4 fruit fly cellular contexts compared by ENCODE assay signal in the genomic region with DNA sequence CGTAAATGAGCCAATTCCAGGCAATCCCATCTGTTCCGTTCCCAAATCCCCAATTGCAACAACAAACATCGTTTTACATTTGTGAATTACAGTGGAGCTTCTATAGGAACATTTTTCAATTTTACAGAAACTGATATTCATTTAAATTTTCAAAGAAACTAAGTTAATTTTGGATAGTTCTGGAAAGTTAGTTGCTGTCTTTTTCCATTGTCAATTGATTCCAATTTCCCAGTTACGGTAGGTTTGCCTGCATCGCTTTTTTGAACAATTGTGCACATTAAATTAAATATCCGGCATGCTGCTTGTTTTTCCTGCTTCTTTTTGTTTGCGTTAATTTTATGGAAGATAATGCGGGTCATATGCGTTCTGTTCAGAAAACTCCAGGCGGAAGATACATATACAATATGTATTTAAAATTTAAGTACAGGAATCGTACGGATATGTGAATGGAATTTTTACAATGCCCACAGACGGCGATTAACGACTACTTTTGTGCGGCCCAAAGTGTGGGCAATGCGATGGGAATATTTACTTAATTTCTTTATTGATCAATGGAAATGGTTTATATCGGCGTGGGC.
TF ChIP-seq lines count a peak whose summit lies in the region.

No protein-coding gene starts in this region.

- no peak for TF ChIP-seq CTCF in whole organism, embryonic (GFP tag; optimal IDR thresholded peaks at IDR 0.05; lab: Kevin White, UChicago)

TF ChIP-seq in whole organism, embryonic, 481 proteins besides CTCF, POLR2A, EP300 and RAD21 (continues in another document):
- TF ChIP-seq Atf3 (GFP tag; optimal IDR thresholded peaks at IDR 0.05; lab: Kevin White, UChicago) (no peak), ci (GFP tag; IDR thresholded peaks at IDR 0.05; lab: Robert Waterston, UW) (0 out of 3 replicates have a peak, but pooled peaks have one; percentile 42), grn (GFP tag; optimal IDR thresholded peaks at IDR 0.05; lab: Kevin White, UChicago) (no peak), CG10543 (GFP tag; optimal IDR thresholded peaks at IDR 0.05; lab: Kevin White, UChicago) (no peak), ind (GFP tag; optimal IDR thresholded peaks at IDR 0.05; lab: Kevin White, UChicago) (peak; percentile 16), CG14014 (GFP tag; IDR thresholded peaks at IDR 0.05; lab: Robert Waterston, UW) (peak; percentile 55; the same call in 1 of the 2 replicates), Fer3 (tag; optimal IDR thresholded peaks at IDR 0.05; lab: Kevin White, UChicago) (peak; percentile 25), ERR (GFP tag; optimal IDR thresholded peaks at IDR 0.05; lab: Kevin White, UChicago) (peak; percentile 24), CG10366 (GFP tag; IDR thresholded peaks at IDR 0.05; lab: Robert Waterston, UW) (peak; percentile 52), NfI (GFP tag; optimal IDR thresholded peaks at IDR 0.05; lab: Kevin White, UChicago) (peak; percentile 42), ap (GFP tag; IDR thresholded peaks at IDR 0.05; lab: Robert Waterston, UW) (no peak; the same call in 1 of the 2 replicates), jumu (GFP tag; optimal IDR thresholded peaks at IDR 0.05; lab: Kevin White, UChicago) (no peak), bbx (GFP tag; IDR thresholded peaks at IDR 0.05; lab: Robert Waterston, UW; ENCODE audit: partially characterized antibody) (no peak), inv (GFP tag; IDR thresholded peaks at IDR 0.05; lab: Robert Waterston, UW; ENCODE audit: partially characterized antibody) (no peak), nmo (GFP tag; optimal IDR thresholded peaks at IDR 0.05; lab: Kevin White, UChicago) (peak; percentile 18), dan (GFP tag; IDR thresholded peaks at IDR 0.05; lab: Robert Waterston, UW) (no peak), gt (GFP tag; IDR thresholded peaks at IDR 0.05; lab: Robert Waterston, UW) (no peak), unpg (GFP tag; optimal IDR thresholded peaks at IDR 0.05; lab: Kevin White, UChicago) (peak; percentile 49), CG9817 (tag; optimal IDR thresholded peaks at IDR 0.05; lab: Kevin White, UChicago) (peak; percentile 47), CG15269 (tag; optimal IDR thresholded peaks at IDR 0.05; lab: Kevin White, UChicago) (peak; percentile 62)

TF ChIP-seq in whole organism, prepupa, 60 proteins besides CTCF, POLR2A, EP300 and RAD21 (continues in another document):
- peak; percentile 71 for TF ChIP-seq OdsH (GFP tag; optimal IDR thresholded peaks at IDR 0.05; lab: Kevin White, UChicago)
- TF ChIP-seq Sox15 (GFP tag; optimal IDR thresholded peaks at IDR 0.05; lab: Kevin White, UChicago): peak; percentile 70
- peak; percentile 84 for TF ChIP-seq topi (GFP tag; optimal IDR thresholded peaks at IDR 0.05; lab: Kevin White, UChicago)
- no peak for TF ChIP-seq Ets96B (tag; optimal IDR thresholded peaks at IDR 0.05; lab: Kevin White, UChicago)
- peak; percentile 72 for TF ChIP-seq CG6792 (GFP tag; optimal IDR thresholded peaks at IDR 0.05; lab: Kevin White, UChicago)
- TF ChIP-seq cyc (GFP tag; optimal IDR thresholded peaks at IDR 0.05; lab: Kevin White, UChicago): peak; percentile 48
- TF ChIP-seq CG15336 (GFP tag; IDR thresholded peaks at IDR 0.05; lab: Robert Waterston, UW): peak; percentile 27; the same call in 1 of the 2 replicates
- peak; percentile 91 for TF ChIP-seq Met (GFP tag; optimal IDR thresholded peaks at IDR 0.05; lab: Kevin White, UChicago)
- peak; percentile 56 for TF ChIP-seq vri (GFP tag; optimal IDR thresholded peaks at IDR 0.05; lab: Kevin White, UChicago)
- peak; percentile 29 for TF ChIP-seq CG32006 (GFP tag; optimal IDR thresholded peaks at IDR 0.05; lab: Kevin White, UChicago)
- peak; percentile 36 for TF ChIP-seq CG10631 (GFP tag; optimal IDR thresholded peaks at IDR 0.05; lab: Kevin White, UChicago)
- peak; percentile 17 for TF ChIP-seq Blimp-1 (GFP tag; optimal IDR thresholded peaks at IDR 0.05; lab: Kevin White, UChicago)
- no peak for TF ChIP-seq CG6276 (GFP tag; optimal IDR thresholded peaks at IDR 0.05; lab: Kevin White, UChicago)
- peak; percentile 79 for TF ChIP-seq acj6 (GFP tag; optimal IDR thresholded peaks at IDR 0.05; lab: Kevin White, UChicago)
- no peak for TF ChIP-seq CG7368 (GFP tag; optimal IDR thresholded peaks at IDR 0.05; lab: Kevin White, UChicago)
- TF ChIP-seq esn (GFP tag; optimal IDR thresholded peaks at IDR 0.05; lab: Kevin White, UChicago): peak; percentile 91
- no peak for TF ChIP-seq CG1621 (tag; optimal IDR thresholded peaks at IDR 0.05; lab: Kevin White, UChicago)
- no peak for TF ChIP-seq Eip93F (GFP tag; optimal IDR thresholded peaks at IDR 0.05; lab: Kevin White, UChicago)
- TF ChIP-seq fkh (GFP tag; optimal IDR thresholded peaks at IDR 0.05; lab: Kevin White, UChicago): no peak
- no peak for TF ChIP-seq CG10669 (GFP tag; optimal IDR thresholded peaks at IDR 0.05; lab: Kevin White, UChicago)
- TF ChIP-seq CG8632 (GFP tag; optimal IDR thresholded peaks at IDR 0.05; lab: Kevin White, UChicago): peak; percentile 63
- TF ChIP-seq CG11902 (GFP tag; optimal IDR thresholded peaks at IDR 0.05; lab: Kevin White, UChicago): peak; percentile 8

TF ChIP-seq in whole organism, pupa, 21 proteins besides CTCF, POLR2A, EP300 and RAD21:
- peak; percentile 72 for TF ChIP-seq Snoo (tag; optimal IDR thresholded peaks at IDR 0.05; lab: Kevin White, UChicago)
- TF ChIP-seq Pif1A (GFP tag; optimal IDR thresholded peaks at IDR 0.05; lab: Kevin White, UChicago): peak; percentile 27
- TF ChIP-seq CG14655 (GFP tag; optimal IDR thresholded peaks at IDR 0.05; lab: Kevin White, UChicago): no peak
- TF ChIP-seq D1 (tag; optimal IDR thresholded peaks at IDR 0.05; lab: Kevin White, UChicago): no peak
- TF ChIP-seq CG15710 (tag; optimal IDR thresholded peaks at IDR 0.05; lab: Kevin White, UChicago): peak; percentile 39
- TF ChIP-seq CG8159 (tag; optimal IDR thresholded peaks at IDR 0.05; lab: Kevin White, UChicago): peak; percentile 7
- peak; percentile 13; the same call in 1 of the 3 replicates for TF ChIP-seq CG4496 (GFP tag; IDR thresholded peaks at IDR 0.05; lab: Robert Waterston, UW)
- TF ChIP-seq Pif1B (GFP tag; optimal IDR thresholded peaks at IDR 0.05; lab: Kevin White, UChicago): no peak

TF ChIP-seq in whole organism, wandering third instar larva, 38 proteins besides CTCF, POLR2A, EP300 and RAD21 (continues in another document):
- TF ChIP-seq dmrt93B (GFP tag; optimal IDR thresholded peaks at IDR 0.05; lab: Kevin White, UChicago) (no peak), Hr83 (GFP tag; optimal IDR thresholded peaks at IDR 0.05; lab: Kevin White, UChicago; ENCODE audit: poor library complexity, severe bottlenecking) (no peak), HLH106 (tag; optimal IDR thresholded peaks at IDR 0.05; lab: Kevin White, UChicago) (peak; percentile 45), Myc (optimal IDR thresholded peaks at IDR 0.05; lab: Kevin White, UChicago) (no peak), Mio (GFP tag; optimal IDR thresholded peaks at IDR 0.05; lab: Kevin White, UChicago) (no peak), tai (GFP tag; optimal IDR thresholded peaks at IDR 0.05; lab: Kevin White, UChicago) (peak; percentile 78), psq (GFP tag; optimal IDR thresholded peaks at IDR 0.05; lab: Kevin White, UChicago) (peak; percentile 67), woc (GFP tag; optimal IDR thresholded peaks at IDR 0.05; lab: Kevin White, UChicago) (peak; percentile 51), CG32264 (GFP tag; optimal IDR thresholded peaks at IDR 0.05; lab: Kevin White, UChicago) (no peak), br (GFP tag; optimal IDR thresholded peaks at IDR 0.05; lab: Kevin White, UChicago) (peak; percentile 74), rgr (GFP tag; optimal IDR thresholded peaks at IDR 0.05; lab: Kevin White, UChicago) (peak; percentile 80), usp (GFP tag; optimal IDR thresholded peaks at IDR 0.05; lab: Kevin White, UChicago) (no peak), fru (GFP tag; optimal IDR thresholded peaks at IDR 0.05; lab: Kevin White, UChicago) (peak; percentile 8), CG9705 (GFP tag; optimal IDR thresholded peaks at IDR 0.05; lab: Kevin White, UChicago) (no peak), jim (GFP tag; optimal IDR thresholded peaks at IDR 0.05; lab: Kevin White, UChicago) (no peak), N (GFP tag; optimal IDR thresholded peaks at IDR 0.05; lab: Kevin White, UChicago) (no peak), lola (GFP tag; optimal IDR thresholded peaks at IDR 0.05; lab: Kevin White, UChicago) (no peak), CrebA (GFP tag; optimal IDR thresholded peaks at IDR 0.05; lab: Kevin White, UChicago; ENCODE audit: borderline replicate concordance) (no peak), ey (GFP tag; optimal IDR thresholded peaks at IDR 0.05; lab: Kevin White, UChicago) (peak; percentile 80), Jra (GFP tag; optimal IDR thresholded peaks at IDR 0.05; lab: Kevin White, UChicago) (peak; percentile 36), OdsH (GFP tag; optimal IDR thresholded peaks at IDR 0.05; lab: Kevin White, UChicago) (peak; percentile 75), GATAd (GFP tag; optimal IDR thresholded peaks at IDR 0.05; lab: Kevin White, UChicago) (no peak), pan (optimal IDR thresholded peaks at IDR 0.05; lab: Kevin White, UChicago) (no peak), Dfd (GFP tag; optimal IDR thresholded peaks at IDR 0.05; lab: Kevin White, UChicago) (no peak), brk (GFP tag; optimal IDR thresholded peaks at IDR 0.05; lab: Kevin White, UChicago) (no peak), Hr78 (GFP tag; optimal IDR thresholded peaks at IDR 0.05; lab: Kevin White, UChicago) (no peak), foxo (GFP tag; optimal IDR thresholded peaks at IDR 0.05; lab: Kevin White, UChicago) (peak in 1 of 2 experiments; percentile 54), Vsx2 (GFP tag; optimal IDR thresholded peaks at IDR 0.05; lab: Kevin White, UChicago; ENCODE audit: partially characterized antibody) (no peak), Rel (GFP tag; optimal IDR thresholded peaks at IDR 0.05; lab: Kevin White, UChicago) (no peak), Rel (tag; optimal IDR thresholded peaks at IDR 0.05; lab: Kevin White, UChicago) (no peak), sv (GFP tag; optimal IDR thresholded peaks at IDR 0.05; lab: Kevin White, UChicago) (no peak), Abd-B (GFP tag; optimal IDR thresholded peaks at IDR 0.05; lab: Kevin White, UChicago) (no peak), Dif (GFP tag; optimal IDR thresholded peaks at IDR 0.05; lab: Kevin White, UChicago; ENCODE audit: partially characterized antibody) (no peak), h (GFP tag; optimal IDR thresholded peaks at IDR 0.05; lab: Kevin White, UChicago) (peak; percentile 12), dl (GFP tag; optimal IDR thresholded peaks at IDR 0.05; lab: Kevin White, UChicago; ENCODE audit: insufficient read depth in 1 of 2, partially characterized antibody in 2 of 2) (no peak), sage (GFP tag; optimal IDR thresholded peaks at IDR 0.05; lab: Kevin White, UChicago) (peak; percentile 3), dsf (GFP tag; optimal IDR thresholded peaks at IDR 0.05; lab: Kevin White, UChicago; ENCODE audit: borderline replicate concordance) (no peak), Sp1 (GFP tag; optimal IDR thresholded peaks at IDR 0.05; lab: Kevin White, UChicago) (peak; percentile 68)

Comparison
In these comparisons a context has a peak if more than half of its experiments do, and no peak if none do; other contexts are left out.
1. Of the 7 proteins assayed by ChIP-seq in both whole organism, embryonic and whole organism, prepupa: peak only in whole organism, embryonic: none; only in whole organism, prepupa: Blimp-1 and Hr39; in both: Sox102F; in neither: 4.